Fruit fly (Drosophila melanogaster) whole organism, embryonic: ENCODE measurements around the gene CG12106.

Experiments
- ATbp ChIP-seq: fragments of 200-800 bp; sonication (Bioruptor generic); optimal IDR thresholded peaks from 2 replicates; lab custom pipeline; 2017; ENCODE audit warnings: missing biosample characterization, mild to moderate bottlenecking, missing genetic modification characterization, missing genetic modification reagents
- Aef1 ChIP-seq: fragments of 200-800 bp; sonication (Bioruptor generic); IDR thresholded peaks from 3 replicates; pipeline ENCODE4 v1.3.6; 2022; ENCODE audit warnings: missing biosample characterization, missing genetic modification characterization
- B-H2 ChIP-seq: fragments of 200-800 bp; sonication (Bioruptor generic); optimal IDR thresholded peaks from 2 replicates; lab custom pipeline; 2018; ENCODE audit warnings: missing biosample characterization, mild to moderate bottlenecking, missing genetic modification characterization
- Bdp1 ChIP-seq: fragments of 200-800 bp; sonication (Bioruptor generic); optimal IDR thresholded peaks from 3 replicates; lab custom pipeline; 2016; ENCODE audit warnings: missing biosample characterization, missing genetic modification characterization
- CG10147 ChIP-seq: fragments of 200-800 bp; sonication (Bioruptor generic); optimal IDR thresholded peaks from 2 replicates; lab custom pipeline; 2019; ENCODE audit warnings: missing biosample characterization, mild to moderate bottlenecking, missing genetic modification characterization, moderate library complexity
- CG10209 ChIP-seq: fragments of 200-800 bp; sonication (Bioruptor generic); optimal IDR thresholded peaks from 3 replicates; lab custom pipeline; 2017; ENCODE audit warnings: missing biosample characterization, mild to moderate bottlenecking, missing genetic modification characterization, missing genetic modification reagents
- CG10267 ChIP-seq: fragments of 200-800 bp; sonication (Bioruptor generic); optimal IDR thresholded peaks from 2 replicates; lab custom pipeline; 2018; ENCODE audit warnings: missing biosample characterization, mild to moderate bottlenecking, missing genetic modification characterization, moderate library complexity
- CG10321 ChIP-seq: fragments of 200-800 bp; sonication (Bioruptor generic); IDR thresholded peaks from 2 replicates; pipeline ENCODE4 v1.3.6; 2022; ENCODE audit warnings: missing biosample characterization, missing genetic modification characterization
- CG10979 ChIP-seq: fragments of 200-800 bp; sonication (Bioruptor generic); optimal IDR thresholded peaks from 2 replicates; lab custom pipeline; 2018; ENCODE audit warnings: missing biosample characterization, mild to moderate bottlenecking, missing genetic modification characterization, moderate library complexity
- CG11723 ChIP-seq: fragments of 200-800 bp; sonication (Bioruptor generic); optimal IDR thresholded peaks from 2 replicates; lab custom pipeline; 2017; ENCODE audit warnings: missing biosample characterization, mild to moderate bottlenecking, missing genetic modification characterization
- CG13624 ChIP-seq: fragments of 200-800 bp; sonication (Bioruptor generic); optimal IDR thresholded peaks from 2 replicates; lab custom pipeline; 2016; ENCODE audit warnings: missing biosample characterization, missing genetic modification characterization
- CG15269 ChIP-seq: fragments of 200-800 bp; sonication (Bioruptor generic); optimal IDR thresholded peaks from 2 replicates; lab custom pipeline; 2018; ENCODE audit warnings: missing biosample characterization, mild to moderate bottlenecking, missing genetic modification characterization, moderate library complexity
- CG15696 ChIP-seq: fragments of 200-800 bp; sonication (Bioruptor generic); optimal IDR thresholded peaks from 2 replicates; lab custom pipeline; 2019; ENCODE audit warnings: missing biosample characterization, mild to moderate bottlenecking, missing genetic modification characterization, moderate library complexity
- CG1647 ChIP-seq: fragments of 200-800 bp; sonication (Bioruptor generic); optimal IDR thresholded peaks from 3 replicates; lab custom pipeline; 2016; ENCODE audit warnings: missing biosample characterization, missing genetic modification characterization
- CG16779 ChIP-seq: fragments of 200-800 bp; sonication (Bioruptor generic); IDR thresholded peaks from 2 replicates; pipeline ENCODE4 v1.3.6; 2022; ENCODE audit warnings: missing biosample characterization, missing genetic modification characterization
- CG16863 ChIP-seq: fragments of 200-800 bp; sonication (Bioruptor generic); optimal IDR thresholded peaks from 3 replicates; lab custom pipeline; 2016; ENCODE audit warnings: missing biosample characterization, missing genetic modification characterization
- CG17568 ChIP-seq: fragments of 200-800 bp; sonication (Bioruptor generic); optimal IDR thresholded peaks from 2 replicates; lab custom pipeline; 2018; ENCODE audit warnings: missing biosample characterization, mild to moderate bottlenecking, missing genetic modification characterization, moderate library complexity
- CG17829 ChIP-seq: fragments of 200-800 bp; optimal IDR thresholded peaks from 2 replicates; lab custom pipeline; 2019; ENCODE audit warnings: missing biosample characterization, mild to moderate bottlenecking, missing genetic modification characterization, moderate library complexity
- CG2712 ChIP-seq: fragments of 200-800 bp; optimal IDR thresholded peaks from 3 replicates; lab custom pipeline; 2019; ENCODE audit warnings: missing biosample characterization, mild to moderate bottlenecking, missing genetic modification characterization, moderate library complexity
- CG30403 ChIP-seq: fragments of 200-800 bp; sonication (Bioruptor generic); optimal IDR thresholded peaks from 3 replicates; lab custom pipeline; 2016; ENCODE audit warnings: missing biosample characterization, missing genetic modification characterization
- CG4730 ChIP-seq: fragments of 200-800 bp; sonication (Bioruptor generic); IDR thresholded peaks from 2 replicates; pipeline ENCODE4 v1.3.6; 2022; ENCODE audit warnings: missing biosample characterization, missing genetic modification characterization
- CG5180 ChIP-seq: fragments of 200-800 bp; sonication (Bioruptor generic); optimal IDR thresholded peaks from 3 replicates; lab custom pipeline; 2017; ENCODE audit warnings: missing biosample characterization, missing genetic modification characterization, mild to moderate bottlenecking, moderate library complexity, missing genetic modification reagents
- CG7556 ChIP-seq: fragments of 200-800 bp; sonication (Bioruptor generic); optimal IDR thresholded peaks from 2 replicates; lab custom pipeline; 2017; ENCODE audit warnings: missing biosample characterization, mild to moderate bottlenecking, missing genetic modification characterization
- CG9727 ChIP-seq: fragments of 200-800 bp; sonication (Bioruptor generic); optimal IDR thresholded peaks from 3 replicates; lab custom pipeline; 2017; ENCODE audit warnings: missing biosample characterization, mild to moderate bottlenecking, missing genetic modification characterization
- CHES-1-like ChIP-seq: fragments of 200-800 bp; sonication (Bioruptor generic); optimal IDR thresholded peaks from 2 replicates; lab custom pipeline; 2016; ENCODE audit warnings: missing biosample characterization, missing genetic modification characterization
- Chrac-16 ChIP-seq: fragments of 200-800 bp; sonication (Bioruptor generic); optimal IDR thresholded peaks from 3 replicates; lab custom pipeline; 2016; ENCODE audit warnings: missing biosample characterization, missing genetic modification characterization
- Dad ChIP-seq: fragments of 200-800 bp; sonication (Bioruptor generic); optimal IDR thresholded peaks from 3 replicates; lab custom pipeline; 2016; ENCODE audit warnings: missing biosample characterization, missing genetic modification characterization
- Dfd ChIP-seq, 2 experiments: fragments of >200 bp; optimal IDR thresholded peaks; 2 replicates each; lab custom pipeline; 2017; ENCODE audit warnings: missing biosample characterization in 2 of 2, missing genetic modification characterization in 2 of 2
- E2f2 ChIP-seq: fragments of 200-800 bp; sonication (Bioruptor generic); IDR thresholded peaks from 2 replicates; pipeline ENCODE4 v1.3.6; 2022; ENCODE audit warnings: missing biosample characterization, missing genetic modification characterization
- Hmr ChIP-seq: fragments of 200-800 bp; sonication (Bioruptor generic); optimal IDR thresholded peaks from 3 replicates; lab custom pipeline; 2017; ENCODE audit warnings: mild to moderate bottlenecking, missing biosample characterization, missing genetic modification reagents, missing genetic modification characterization
- Jarid2 ChIP-seq: fragments of 200-800 bp; sonication (Bioruptor generic); optimal IDR thresholded peaks from 3 replicates; lab custom pipeline; 2017; ENCODE audit warnings: mild to moderate bottlenecking, missing biosample characterization, missing genetic modification reagents, missing genetic modification characterization
- NC2β ChIP-seq: fragments of 200-800 bp; sonication (Bioruptor generic); optimal IDR thresholded peaks from 2 replicates; lab custom pipeline; 2016; ENCODE audit warnings: missing biosample characterization, missing genetic modification characterization
- Poxn ChIP-seq: fragments of 200-800 bp; sonication (Bioruptor generic); IDR thresholded peaks from 2 replicates; pipeline ENCODE4 v1.3.6; 2022; ENCODE audit warnings: missing biosample characterization, missing genetic modification characterization
- bcd ChIP-seq: fragments of 200-800 bp; sonication (Bioruptor generic); optimal IDR thresholded peaks from 2 replicates; lab custom pipeline; 2017; ENCODE audit warnings: missing biosample characterization, mild to moderate bottlenecking, missing genetic modification characterization
- bsh ChIP-seq, 2 experiments: fragments of 200-800 bp; sonication (Bioruptor generic); optimal IDR thresholded peaks; 2 replicates each; lab custom pipeline; 2017 to 2018; ENCODE audit warnings: mild to moderate bottlenecking in 2 of 2, missing biosample characterization in 2 of 2, missing genetic modification characterization in 2 of 2, moderate library complexity in 1 of 2
- chif ChIP-seq, 2 experiments: fragments of 200-800 bp; sonication (Bioruptor generic); optimal IDR thresholded peaks; 3 replicates each; lab custom pipeline; 2016; ENCODE audit warnings: missing biosample characterization in 2 of 2, missing genetic modification characterization in 2 of 2
- chinmo ChIP-seq: fragments of 200-800 bp; sonication (Bioruptor generic); IDR thresholded peaks from 4 replicates; pipeline ENCODE4 v1.3.6; 2022; ENCODE audit warnings: missing biosample characterization, missing genetic modification characterization; ENCODE audit not compliant: partially characterized antibody
- crc ChIP-seq: fragments of 200-800 bp; sonication (Bioruptor generic); optimal IDR thresholded peaks from 2 replicates; lab custom pipeline; 2016; ENCODE audit warnings: missing biosample characterization, missing genetic modification characterization
- dpn ChIP-seq, 2 experiments: fragments of 200-800 bp; sonication (Bioruptor generic); optimal IDR thresholded peaks; 3 replicates each; lab custom pipeline; 2016; ENCODE audit warnings: missing biosample characterization in 2 of 2, missing genetic modification characterization in 2 of 2
- fru ChIP-seq: fragments of >200 bp; optimal IDR thresholded peaks from 2 replicates; lab custom pipeline; 2017
- gro ChIP-seq: fragments of 200-800 bp; sonication (Bioruptor generic); optimal IDR thresholded peaks from 2 replicates; lab custom pipeline; 2016; ENCODE audit warnings: missing biosample characterization, missing genetic modification characterization
- oc ChIP-seq: fragments of 200-800 bp; sonication (Bioruptor generic); optimal IDR thresholded peaks from 2 replicates; lab custom pipeline; 2018; ENCODE audit warnings: missing biosample characterization, mild to moderate bottlenecking, missing genetic modification characterization, moderate library complexity
- otp ChIP-seq: fragments of 200-800 bp; sonication (Bioruptor generic); IDR thresholded peaks from 3 replicates; pipeline ENCODE4, ENCODE4 v1.3.6; 2022; ENCODE audit warnings: missing biosample characterization, missing genetic modification characterization
- prd ChIP-seq, 3 experiments: fragments of >200 bp in 2 of 3; fragments of 200-800 bp in 1 of 3; sonication (Bioruptor generic) in 1 of 3; optimal IDR thresholded peaks in 2 of 3; IDR thresholded peaks in 1 of 3; 2 replicates in 2 of 3; 3 replicates in 1 of 3; pipeline versions ENCODE4 v1.3.6 to Lab custom; 2017 to 2022; ENCODE audit warnings: missing biosample characterization in 1 of 3, missing genetic modification characterization in 1 of 3
- shn ChIP-seq: fragments of 200-800 bp; sonication (Bioruptor generic); optimal IDR thresholded peaks from 3 replicates; lab custom pipeline; 2016; ENCODE audit warnings: missing biosample characterization, missing genetic modification characterization
- sim ChIP-seq: fragments of 200-800 bp; sonication (Bioruptor generic); IDR thresholded peaks from 2 replicates; pipeline ENCODE4 v1.3.6; 2022; ENCODE audit warnings: missing biosample characterization, missing genetic modification characterization
- slbo ChIP-seq: fragments of 200-800 bp; sonication (Bioruptor generic); IDR thresholded peaks from 2 replicates; pipeline ENCODE4 v1.3.6; 2022; ENCODE audit warnings: missing biosample characterization, missing genetic modification characterization
- slou ChIP-seq: fragments of 200-800 bp; sonication (Bioruptor generic); optimal IDR thresholded peaks from 3 replicates; lab custom pipeline; 2016; ENCODE audit warnings: missing biosample characterization, missing genetic modification characterization
- trh ChIP-seq: fragments of 200-800 bp; sonication (Bioruptor generic); optimal IDR thresholded peaks from 2 replicates; lab custom pipeline; 2016; ENCODE audit warnings: missing biosample characterization, missing genetic modification characterization
- twi ChIP-seq: fragments of 200-800 bp; optimal IDR thresholded peaks from 2 replicates; lab custom pipeline; 2019; ENCODE audit warnings: missing biosample characterization, mild to moderate bottlenecking, missing genetic modification characterization, moderate library complexity
- wor ChIP-seq: fragments of 200-800 bp; sonication (Bioruptor generic); IDR thresholded peaks from 2 replicates; pipeline ENCODE4 v1.3.6; 2022; ENCODE audit warnings: missing biosample characterization, missing genetic modification characterization

The CG12106 gene

DNA sequence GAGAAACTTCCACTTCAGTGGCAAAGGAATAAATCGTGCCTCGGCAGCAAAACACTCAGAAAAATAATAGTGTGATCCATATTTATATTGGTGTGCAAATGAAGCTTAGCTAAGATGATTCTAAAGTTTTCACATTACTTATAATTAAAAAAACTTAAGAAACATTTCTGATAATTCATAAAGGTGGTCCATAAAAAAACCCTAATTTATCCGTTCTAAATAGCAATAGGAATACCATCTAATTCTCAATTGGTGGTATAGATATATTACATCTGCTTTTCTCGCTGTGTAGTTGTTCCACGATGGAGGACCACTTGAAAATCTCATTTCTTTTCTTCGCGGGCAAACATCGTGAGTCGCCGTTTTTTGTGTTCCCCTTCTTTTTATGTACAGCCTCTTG lies 38.6 kb upstream of the CG12106 start (continued):
- TF ChIP-seq chif (GFP tag; optimal IDR thresholded peaks at IDR 0.05; lab: Kevin White, UChicago) = peak; percentile 1 to 61
- TF ChIP-seq Dfd (GFP tag; optimal IDR thresholded peaks at IDR 0.05; lab: Kevin White, UChicago) = no peak
- TF ChIP-seq CG17829 (tag; lab: Kevin White, UChicago) = peak; percentile 66
- no peak for TF ChIP-seq CG13624
- peak; percentile 14 for TF ChIP-seq trh (GFP tag; lab: Kevin White, UChicago)
- peak; percentile 74 for TF ChIP-seq CG9727 (GFP tag; lab: Kevin White, UChicago)
- peak; percentile 27 for TF ChIP-seq Dad
- TF ChIP-seq gro (GFP tag; lab: Kevin White, UChicago) = peak; percentile 29
- TF ChIP-seq prd (optimal IDR thresholded peaks at IDR 0.05; lab: Kevin White, UChicago) = no peak
- peak; percentile 43; the same call in 2 of the 3 replicates for TF ChIP-seq prd (GFP tag; IDR thresholded peaks at IDR 0.05; lab: Robert Waterston, UW)
- TF ChIP-seq slbo (GFP tag; lab: Robert Waterston, UW) = peak; percentile 34; the same call in 1 of the 2 replicates
- peak; percentile 40; the same call in 1 of the 3 replicates for TF ChIP-seq Aef1 (GFP tag; lab: Robert Waterston, UW)
- TF ChIP-seq dpn (GFP tag; optimal IDR thresholded peaks at IDR 0.05; lab: Kevin White, UChicago) = peak in 1 of 2 experiments; percentile 45
- peak; percentile 56 for TF ChIP-seq Hmr
- TF ChIP-seq CG11723 (GFP tag; lab: Kevin White, UChicago) = peak; percentile 12
- no peak for TF ChIP-seq NC2β
- TF ChIP-seq CG15269 (tag; lab: Kevin White, UChicago) = peak; percentile 62
- peak; percentile 51 for TF ChIP-seq bcd (GFP tag; lab: Kevin White, UChicago)
- no peak for TF ChIP-seq CG10321 (GFP tag; lab: Robert Waterston, UW)
- TF ChIP-seq Poxn (GFP tag; lab: Robert Waterston, UW) = no peak
- TF ChIP-seq CG16863 = peak; percentile 36
- peak; percentile 68 for TF ChIP-seq CG10267 (tag; lab: Kevin White, UChicago)
- TF ChIP-seq crc (GFP tag; lab: Kevin White, UChicago) = peak; percentile 3
- no peak for TF ChIP-seq fru (lab: Kevin White, UChicago)
- no peak for TF ChIP-seq Jarid2 (GFP tag; lab: Kevin White, UChicago)
- TF ChIP-seq oc = no peak
- peak; percentile 45 for TF ChIP-seq ATbp (GFP tag; lab: Kevin White, UChicago)
- no peak for TF ChIP-seq sim (GFP tag; lab: Robert Waterston, UW)
- peak; percentile 58 for TF ChIP-seq slou (GFP tag; lab: Kevin White, UChicago)
- no peak for TF ChIP-seq Bdp1
- peak; percentile 78 for TF ChIP-seq CG10979 (tag; lab: Kevin White, UChicago)
- no peak for TF ChIP-seq CG16779 (GFP tag; lab: Robert Waterston, UW)
- no peak for TF ChIP-seq wor (GFP tag; lab: Robert Waterston, UW)
- no peak for TF ChIP-seq shn (GFP tag; lab: Kevin White, UChicago)
- TF ChIP-seq CG1647 (GFP tag; lab: Kevin White, UChicago) = peak; percentile 41
- peak; percentile 4 for TF ChIP-seq CHES-1-like (GFP tag; lab: Kevin White, UChicago)
- no peak for TF ChIP-seq chinmo (GFP tag; lab: Robert Waterston, UW)
- peak; percentile 61 for TF ChIP-seq CG7556 (GFP tag; lab: Kevin White, UChicago)
- TF ChIP-seq CG2712 (tag; lab: Kevin White, UChicago) = peak; percentile 75
- peak; percentile 59 to 76 for TF ChIP-seq bsh (GFP tag; optimal IDR thresholded peaks at IDR 0.05; lab: Kevin White, UChicago)
- TF ChIP-seq otp = no peak
- TF ChIP-seq Chrac-16 (GFP tag; lab: Kevin White, UChicago) = peak; percentile 29
- TF ChIP-seq CG4730 (GFP tag; lab: Robert Waterston, UW) = no peak
- no peak for TF ChIP-seq twi (tag; lab: Kevin White, UChicago)
- TF ChIP-seq CG10209 (GFP tag; lab: Kevin White, UChicago) = peak; percentile 65
- TF ChIP-seq B-H2 (GFP tag; lab: Kevin White, UChicago) = peak; percentile 7
- peak; percentile 81 for TF ChIP-seq CG15696 (tag; lab: Kevin White, UChicago)
- no peak for TF ChIP-seq CG10147
- peak; percentile 67 for TF ChIP-seq CG30403 (GFP tag; lab: Kevin White, UChicago)
- TF ChIP-seq CG5180 = no peak
- no peak for TF ChIP-seq CG17568
- no peak; the same call in 1 of the 2 replicates for TF ChIP-seq E2f2 (GFP tag; lab: Robert Waterston, UW)
